Fruit fly (Drosophila melanogaster) S2 (cell line): Measurements from ENCODE around the gene CG13601.

Source experiments
- CG8478 ChIP-seq: fragments of >200 bp; optimal IDR thresholded peaks from 2 replicates; lab custom pipeline; 2018
- CTCF ChIP-seq, 2 experiments: fragments of >200 bp; optimal IDR thresholded peaks; 2 replicates each; lab custom pipeline; 2018

- TF ChIP-seq CG8478 (lab: Kevin White, UChicago) (no peak), CTCF (optimal IDR thresholded peaks at IDR 0.05; lab: Kevin White, UChicago) (no peak)
Observed at dm6 chr3R:23948466-23949413, 21.3 kb upstream of the CG13601 start.
